Worm (Caenorhabditis elegans): ENCODE measurements around the gene abl-1.
A peak's percentile ranks its signal among the peaks of the same experiment; 100 is the strongest.

abl-1 gene

DNA sequence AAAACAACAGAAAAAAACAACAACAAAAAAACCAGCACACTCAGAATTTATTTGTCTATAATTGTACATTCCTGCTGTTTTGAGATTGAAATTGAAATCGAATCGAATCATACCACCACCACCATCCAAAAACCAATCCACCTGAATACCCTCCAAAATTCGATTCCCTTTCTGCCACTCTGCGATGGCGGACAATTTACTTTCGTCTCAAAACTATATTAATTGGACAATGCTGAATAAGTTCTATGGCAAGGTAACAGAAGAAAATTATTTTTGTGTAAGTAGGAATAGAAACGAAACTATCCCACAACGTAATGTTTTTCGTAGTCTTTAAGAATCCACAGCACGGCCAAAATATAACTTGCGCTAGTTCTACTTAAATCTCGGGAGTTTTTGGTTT, 35.5 kb upstream of the abl-1 start:
- TF ChIP-seq rpc-1 (optimal IDR thresholded peaks at IDR 0.05) (no peak), rpc-1 (tag; optimal IDR thresholded peaks at IDR 0.05) (no peak), ceh-91 (GFP tag; IDR thresholded peaks at IDR 0.05) (no peak), sptf-2 (GFP tag; optimal IDR thresholded peaks at IDR 0.05) (no peak), unc-62 (GFP tag; optimal IDR thresholded peaks at IDR 0.05) (no peak), hmg-1.2 (GFP tag; IDR thresholded peaks at IDR 0.05) (no peak), pbrm-1 (GFP tag; IDR thresholded peaks at IDR 0.05) (no peak), xnd-1 (tag; optimal IDR thresholded peaks at IDR 0.05) (no peak), D2030.7 (GFP tag; IDR thresholded peaks at IDR 0.05) (no peak), let-607 (tag; optimal IDR thresholded peaks at IDR 0.05) (no peak)

DNA sequence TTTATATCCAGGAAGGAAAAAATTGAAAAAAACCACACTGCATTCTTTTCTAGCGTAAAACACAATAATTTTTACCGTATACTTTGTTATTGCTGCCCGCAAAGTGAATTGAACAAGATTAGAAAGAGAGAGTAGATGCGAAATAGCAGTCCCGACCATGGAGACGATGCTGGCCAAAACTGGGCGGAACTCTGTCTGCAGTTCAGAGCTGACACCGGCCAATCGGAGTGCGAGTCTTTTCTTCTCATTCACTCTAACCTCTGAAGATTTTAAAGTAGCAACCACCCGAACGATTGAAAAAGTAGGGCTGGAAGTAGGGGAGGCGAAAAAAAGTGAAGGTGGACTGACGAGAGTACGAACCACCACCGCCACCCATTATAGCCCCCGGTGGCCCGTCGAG, 32.6 kb upstream of the abl-1 start:
- TF ChIP-seq nfyb-1 (GFP tag; IDR thresholded peaks at IDR 0.05) (peak; percentile 39; the same call in 1 of the 2 replicates), D2030.7 (GFP tag; IDR thresholded peaks at IDR 0.05) (no peak), zfh-2 (GFP tag; conservative IDR thresholded peaks at IDR 0.05) (peak; percentile 67), K12H6.12 (tag; optimal IDR thresholded peaks at IDR 0.05) (peak; percentile 72)

DNA sequence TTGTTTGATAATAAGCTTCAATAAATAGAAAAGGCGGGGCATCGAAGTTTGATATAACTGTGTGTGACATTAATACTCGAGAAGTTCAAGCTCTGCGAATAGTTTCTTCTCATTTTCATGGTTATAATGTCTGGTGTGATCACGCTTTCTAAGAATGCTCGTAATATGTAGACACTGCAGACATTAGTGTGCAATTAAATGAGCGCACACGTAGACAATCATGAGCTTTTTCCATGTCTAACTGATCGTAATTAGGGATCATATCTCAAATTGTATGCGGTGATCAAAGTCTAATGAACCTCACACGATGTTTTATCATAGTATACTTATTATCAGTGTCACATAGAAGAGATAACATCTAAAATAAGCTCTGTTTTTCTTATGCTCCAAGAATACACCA, 26.1 kb upstream of the abl-1 start:
- TF ChIP-seq ets-4 (GFP tag; optimal IDR thresholded peaks at IDR 0.05): no peak
- TF ChIP-seq F49E8.2 (tag; optimal IDR thresholded peaks at IDR 0.05; ENCODE audit: insufficient read depth): no peak
- TF ChIP-seq aptf-3 (GFP tag; IDR thresholded peaks at IDR 0.05): no peak
- no peak for TF ChIP-seq lin-26 (GFP tag; IDR thresholded peaks at IDR 0.05)
- TF ChIP-seq D2030.7 (GFP tag; IDR thresholded peaks at IDR 0.05): no peak
- TF ChIP-seq efl-1 (GFP tag; optimal IDR thresholded peaks at IDR 0.05): no peak
- no peak for TF ChIP-seq madf-3 (GFP tag; IDR thresholded peaks at IDR 0.05)
- TF ChIP-seq F39B2.1 (GFP tag; IDR thresholded peaks at IDR 0.05): no peak
- no peak for TF ChIP-seq snpc-4 (GFP tag; optimal IDR thresholded peaks at IDR 0.05)
- no peak for TF ChIP-seq snpc-4 (tag; optimal IDR thresholded peaks at IDR 0.05)
- TF ChIP-seq aptf-2 (GFP tag; conservative IDR thresholded peaks at IDR 0.05): no peak
- no peak for TF ChIP-seq ceh-40 (GFP tag; IDR thresholded peaks at IDR 0.05)
- no peak for TF ChIP-seq unc-130 (GFP tag; optimal IDR thresholded peaks at IDR 0.05)
- no peak for TF ChIP-seq F37B4.10 (GFP tag; IDR thresholded peaks at IDR 0.05)
- no peak for TF ChIP-seq ceh-100 (GFP tag; IDR thresholded peaks at IDR 0.05)
- TF ChIP-seq cebp-2 (GFP tag; IDR thresholded peaks at IDR 0.05): no peak
- no peak for TF ChIP-seq snpc-1.3 (tag; optimal IDR thresholded peaks at IDR 0.05; ENCODE audit: insufficient read depth)
- no peak for TF ChIP-seq ztf-25 (GFP tag; IDR thresholded peaks at IDR 0.05)
- no peak for TF ChIP-seq Y53F4B.3 (GFP tag; IDR thresholded peaks at IDR 0.05)
- TF ChIP-seq hlh-26 (GFP tag; conservative IDR thresholded peaks at IDR 0.05): no peak

DNA sequence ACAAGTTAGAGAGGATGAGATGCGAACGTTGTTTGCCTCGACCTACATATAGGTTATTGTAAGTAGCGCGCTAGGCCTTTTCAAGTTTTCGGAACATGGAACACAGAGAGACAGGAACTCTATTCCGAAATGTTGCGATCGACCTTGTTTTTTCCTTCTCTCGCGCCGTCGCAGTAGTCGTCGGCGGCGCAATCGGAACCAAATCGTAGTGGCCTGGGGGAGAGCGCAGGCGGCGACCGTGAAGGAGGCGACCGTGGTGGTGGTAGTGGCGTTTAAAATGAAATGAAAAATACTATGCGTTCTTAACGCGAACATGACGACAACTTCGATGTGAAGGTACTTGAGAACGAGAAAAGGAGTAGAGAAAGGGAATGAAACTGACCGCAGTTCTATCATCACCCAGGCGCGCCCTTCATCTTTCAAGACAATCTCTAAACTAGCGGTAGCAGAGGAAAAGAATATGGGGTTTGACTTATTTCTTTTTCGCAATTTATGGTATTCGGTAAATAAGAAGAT, 23.6 kb upstream of the abl-1 start:
- TF ChIP-seq lag-1 (GFP tag; IDR thresholded peaks at IDR 0.05): 0 out of 2 replicates have a peak, but pooled peaks have one; percentile 42
- 0 out of 2 replicates have a peak, but pooled peaks have one; percentile 36 for TF ChIP-seq sea-2 (GFP tag; IDR thresholded peaks at IDR 0.05)
- TF ChIP-seq zfh-2 (GFP tag; conservative IDR thresholded peaks at IDR 0.05): peak; percentile 68
- TF ChIP-seq ets-4 (GFP tag; optimal IDR thresholded peaks at IDR 0.05): no peak
